Worm (Caenorhabditis elegans) whole organism, young adult: ENCODE results near the gene cgef-1.

Source experiments
- F22D6.2 ChIP-seq: sonication (generic microtip); optimal IDR thresholded peaks from 2 replicates; lab custom pipeline; 2016; ENCODE audit warnings: mild to moderate bottlenecking, missing genetic modification characterization, missing compliant biosample characterization
- F57C9.4 ChIP-seq: sonication (generic microtip); optimal IDR thresholded peaks from 2 replicates; lab custom pipeline; 2017; ENCODE audit warnings: mild to moderate bottlenecking, missing genetic modification characterization, missing compliant biosample characterization
- T07F8.4 ChIP-seq: sonication (generic microtip); optimal IDR thresholded peaks from 2 replicates; lab custom pipeline; 2016; ENCODE audit warnings: mild to moderate bottlenecking, missing genetic modification characterization, moderate library complexity, missing compliant biosample characterization
- Y53G8AR.9 ChIP-seq: fragments of 200-800 bp; sonication (Bioruptor generic); conservative IDR thresholded peaks from 2 replicates; pipeline ENCODE4 v1.3.6; 2022; ENCODE audit warnings: missing genetic modification reagents, missing genetic modification characterization, missing compliant biosample characterization
- Y56A3A.18 ChIP-seq: fragments of 200-800 bp; sonication (Bioruptor generic); IDR thresholded peaks from 2 replicates; pipeline ENCODE4 v1.3.6; 2022; ENCODE audit warnings: missing genetic modification reagents, missing genetic modification characterization, missing compliant biosample characterization
- ZK185.1 ChIP-seq: sonication (generic microtip); optimal IDR thresholded peaks from 2 replicates; lab custom pipeline; 2016; ENCODE audit warnings: mild to moderate bottlenecking, missing genetic modification characterization, missing compliant biosample characterization; ENCODE audit not compliant: poor library complexity, severe bottlenecking
- akir-1 ChIP-seq: fragments of 200-800 bp; sonication (Bioruptor generic); optimal IDR thresholded peaks from 2 replicates; lab custom pipeline; 2018; ENCODE audit warnings: mild to moderate bottlenecking, missing genetic modification characterization, moderate library complexity, missing compliant biosample characterization
- atf-7 ChIP-seq: sonication (generic microtip); optimal IDR thresholded peaks from 2 replicates; lab custom pipeline; 2017; ENCODE audit warnings: mild to moderate bottlenecking, missing genetic modification characterization, missing compliant biosample characterization
- cebp-1 ChIP-seq, 2 experiments: fragments of 200-800 bp in 1 of 2; sonication (Bioruptor generic) in 1 of 2; sonication (generic microtip) in 1 of 2; IDR thresholded peaks in 1 of 2; optimal IDR thresholded peaks in 1 of 2; 2 replicates each; pipeline versions ENCODE4 v1.3.6 to Lab custom; 2017 to 2022; ENCODE audit warnings: missing compliant biosample characterization in 2 of 2, missing genetic modification characterization in 2 of 2, mild to moderate bottlenecking in 1 of 2, missing genetic modification reagents in 1 of 2, moderate library complexity in 1 of 2
- cebp-2 ChIP-seq: fragments of 200-800 bp; sonication (Bioruptor generic); IDR thresholded peaks from 2 replicates; pipeline ENCODE4 v1.3.6; 2022; ENCODE audit warnings: missing genetic modification characterization, missing compliant biosample characterization
- dox-1 ChIP-seq: fragments of 200-800 bp; sonication (Bioruptor generic); IDR thresholded peaks from 2 replicates; pipeline ENCODE4 v1.3.6; 2022; ENCODE audit warnings: missing genetic modification reagents, missing genetic modification characterization, missing compliant biosample characterization
- egl-44 ChIP-seq: fragments of 200-800 bp; sonication (Bioruptor generic); IDR thresholded peaks from 2 replicates; pipeline ENCODE4 v1.3.6; 2022; ENCODE audit warnings: missing genetic modification reagents, missing genetic modification characterization, missing compliant biosample characterization
- egrh-3 ChIP-seq: fragments of 200-800 bp; sonication (Bioruptor generic); IDR thresholded peaks from 2 replicates; pipeline ENCODE4 v1.3.6; 2022; ENCODE audit warnings: missing genetic modification reagents, missing genetic modification characterization, missing compliant biosample characterization
- fkh-3 ChIP-seq: sonication (generic microtip); optimal IDR thresholded peaks from 2 replicates; lab custom pipeline; 2016; ENCODE audit warnings: mild to moderate bottlenecking, missing genetic modification characterization, missing compliant biosample characterization
- let-526 ChIP-seq: fragments of 200-800 bp; sonication (Bioruptor generic); IDR thresholded peaks from 2 replicates; pipeline ENCODE4 v1.3.6; 2022; ENCODE audit warnings: missing genetic modification reagents, missing genetic modification characterization, missing compliant biosample characterization
- let-607 ChIP-seq, 2 experiments: fragments of 200-800 bp in 1 of 2; sonication (Bioruptor generic) in 1 of 2; sonication (generic microtip) in 1 of 2; optimal IDR thresholded peaks; 2 replicates each; lab custom pipeline; 2016 to 2018; ENCODE audit warnings: mild to moderate bottlenecking in 2 of 2, missing compliant biosample characterization in 2 of 2, missing genetic modification characterization in 2 of 2, moderate library complexity in 2 of 2, missing genotype in 1 of 2
- lin-40 ChIP-seq: sonication (generic microtip); optimal IDR thresholded peaks from 2 replicates; lab custom pipeline; 2016; ENCODE audit warnings: missing genetic modification characterization, mild to moderate bottlenecking, missing compliant biosample characterization, missing genotype, missing genetic modification reagents
- nfya-1 ChIP-seq: sonication (generic microtip); optimal IDR thresholded peaks from 2 replicates; lab custom pipeline; 2017; ENCODE audit warnings: antibody characterized with exemption, missing compliant biosample characterization, missing genetic modification characterization, borderline replicate concordance; ENCODE audit not compliant: insufficient read depth
- nfya-2 ChIP-seq: fragments of 200-800 bp; sonication (Bioruptor generic); IDR thresholded peaks from 2 replicates; pipeline ENCODE4 v1.3.6; 2022; ENCODE audit warnings: missing genetic modification reagents, missing genetic modification characterization, missing compliant biosample characterization
- nfyb-1 ChIP-seq: fragments of 200-800 bp; sonication (Bioruptor generic); IDR thresholded peaks from 2 replicates; pipeline ENCODE4 v1.3.6; 2022; ENCODE audit warnings: missing genetic modification reagents, missing genetic modification characterization, missing compliant biosample characterization
- nhr-80 ChIP-seq: sonication (generic microtip); optimal IDR thresholded peaks from 2 replicates; lab custom pipeline; 2016; ENCODE audit warnings: missing genetic modification characterization, missing compliant biosample characterization
- rcor-1 ChIP-seq: fragments of 200-800 bp; sonication (Bioruptor generic); IDR thresholded peaks from 2 replicates; pipeline ENCODE4 v1.3.6; 2022; ENCODE audit warnings: missing genetic modification reagents, missing genetic modification characterization, missing compliant biosample characterization
- repo-1 ChIP-seq: sonication (generic microtip); optimal IDR thresholded peaks from 2 replicates; lab custom pipeline; 2017; ENCODE audit warnings: mild to moderate bottlenecking, missing genetic modification characterization, missing compliant biosample characterization
- rpc-1 ChIP-seq, 2 experiments: fragments of 150-350 bp in 1 of 2; sonication (generic microtip) in 1 of 2; optimal IDR thresholded peaks; 2 replicates each; lab custom pipeline; 2014 to 2018; ENCODE audit warnings: missing biosample characterization in 1 of 2, missing genetic modification characterization in 1 of 2, missing genetic modification reagents in 1 of 2, missing genotype in 1 of 2
- somi-1 ChIP-seq: fragments of 200-800 bp; sonication (Bioruptor generic); optimal IDR thresholded peaks from 2 replicates; lab custom pipeline; 2018; ENCODE audit warnings: mild to moderate bottlenecking, missing genetic modification characterization, missing compliant biosample characterization
- tlf-1 ChIP-seq: fragments of 200-800 bp; sonication (Bioruptor generic); optimal IDR thresholded peaks from 2 replicates; lab custom pipeline; 2018; ENCODE audit warnings: mild to moderate bottlenecking, missing genetic modification characterization, missing compliant biosample characterization
- unc-130 ChIP-seq: sonication (generic microtip); optimal IDR thresholded peaks from 2 replicates; lab custom pipeline; 2016; ENCODE audit warnings: missing genetic modification reagents, missing genetic modification characterization, missing compliant biosample characterization
- zfh-2 ChIP-seq: fragments of 200-800 bp; sonication (Bioruptor generic); conservative IDR thresholded peaks from 2 replicates; pipeline ENCODE4 v1.3.6; 2022; ENCODE audit warnings: missing genetic modification reagents, missing genetic modification characterization, missing compliant biosample characterization
- ztf-18 ChIP-seq: sonication (generic microtip); optimal IDR thresholded peaks from 2 replicates; lab custom pipeline; 2016; ENCODE audit warnings: missing genotype, mild to moderate bottlenecking, missing genetic modification characterization, missing compliant biosample characterization
- ztf-26 ChIP-seq: sonication (generic microtip); optimal IDR thresholded peaks from 2 replicates; lab custom pipeline; 2017; ENCODE audit warnings: missing genetic modification characterization, missing compliant biosample characterization

Gene cgef-1

ce11 chrX:2826337-2826736 is 54.5 kb downstream of the cgef-1 start:
- TF ChIP-seq zfh-2 (GFP tag; lab: Robert Waterston, UW) (peak; percentile 77), cebp-2 (GFP tag; lab: Robert Waterston, UW) (no peak), egrh-3 (GFP tag; lab: Robert Waterston, UW) (peak; percentile 43; the same call in 1 of the 2 replicates)

ce11 chrX:2827702-2828182 is 55.9 kb downstream of the cgef-1 start, which contains the start of gene ssr-2:
TSS of gene ssr-2 (minus strand) at chrX:2827752.
- TF ChIP-seq fkh-3 (tag; lab: Kevin White, UChicago): no peak
- TF ChIP-seq, all 124 proteins: peak for 0

- TF ChIP-seq dox-1 (GFP tag; lab: Robert Waterston, UW) (0 out of 2 replicates have a peak, but pooled peaks have one; percentile 45), egl-44 (no peak), ZK185.1 (tag; lab: Kevin White, UChicago) (peak; percentile 11), Y53G8AR.9 (no peak), nhr-80 (tag; lab: Kevin White, UChicago) (peak; percentile 78), let-607 (tag; optimal IDR thresholded peaks at IDR 0.05; lab: Kevin White, UChicago) (peak in 1 of 2 experiments; percentile 33), atf-7 (tag; lab: Kevin White, UChicago) (peak; percentile 61)
- TF ChIP-seq, all 124 proteins: peak for 5
Observed at ce11 chrX:2836770-2837169, 64.9 kb downstream of the cgef-1 start.

ce11 chrX:2837477-2837876 is 65.6 kb downstream of the cgef-1 start:
- TF ChIP-seq T07F8.4 (tag; lab: Kevin White, UChicago): no peak
- TF ChIP-seq cebp-1 (GFP tag; IDR thresholded peaks at IDR 0.05; lab: Robert Waterston, UW): peak; percentile 89
- peak; percentile 89 for TF ChIP-seq cebp-1 (tag; optimal IDR thresholded peaks at IDR 0.05; lab: Kevin White, UChicago)
- peak; percentile 3 for TF ChIP-seq nhr-80 (tag; lab: Kevin White, UChicago)
- peak in 1 of 2 experiments; percentile 69 for TF ChIP-seq let-607 (tag; optimal IDR thresholded peaks at IDR 0.05; lab: Kevin White, UChicago)

ce11 chrX:2838619-2839018 is 66.8 kb downstream of the cgef-1 start:
- TF ChIP-seq nfyb-1 (no peak), nfya-2 (GFP tag; lab: Robert Waterston, UW) (no peak), ztf-18 (no peak), nhr-80 (tag; lab: Kevin White, UChicago) (peak; percentile 79), nfya-1 (tag; lab: Kevin White, UChicago) (no peak), repo-1 (tag; lab: Kevin White, UChicago) (no peak), unc-130 (GFP tag; lab: Kevin White, UChicago) (no peak), zfh-2 (GFP tag; lab: Robert Waterston, UW) (no peak)

- no peak for TF ChIP-seq akir-1 (GFP tag; lab: Kevin White, UChicago)
- no peak for TF ChIP-seq tlf-1 (GFP tag; lab: Kevin White, UChicago)
- TF ChIP-seq F57C9.4 (tag; lab: Kevin White, UChicago): no peak
- TF ChIP-seq rpc-1 (optimal IDR thresholded peaks at IDR 0.05; lab: Kevin White, UChicago): no peak
- TF ChIP-seq rpc-1 (tag; optimal IDR thresholded peaks at IDR 0.05; lab: Kevin White, UChicago): no peak
- TF ChIP-seq Y56A3A.18 (GFP tag; lab: Robert Waterston, UW): no peak
- TF ChIP-seq ztf-26 (tag; lab: Kevin White, UChicago): peak; percentile 25
- peak; percentile 22 for TF ChIP-seq lin-40 (tag; lab: Kevin White, UChicago)
- no peak for TF ChIP-seq T07F8.4 (tag; lab: Kevin White, UChicago)
- TF ChIP-seq egrh-3 (GFP tag; lab: Robert Waterston, UW): no peak
- TF ChIP-seq let-526 (GFP tag; lab: Robert Waterston, UW): no peak
- TF ChIP-seq F22D6.2 (tag; lab: Kevin White, UChicago): no peak
- peak; percentile 54 for TF ChIP-seq somi-1 (GFP tag; lab: Kevin White, UChicago)
- TF ChIP-seq rcor-1: no peak
- TF ChIP-seq, all 124 proteins: peak for 3
Observed at ce11 chrX:2840287-2840686, 68.4 kb downstream of the cgef-1 start, which contains the start of gene Y71H10B.1. TSS of gene Y71H10B.1 (minus strand) at chrX:2840292.
